Worm (Caenorhabditis elegans) whole organism, L2 larva: ENCODE results near the gene R08D7.5.
"Not testable (repeated sequence)": the region's sequence is repeated elsewhere in the genome, so short reads cannot be mapped to it uniquely, and the experiment has no call there.

Source experiments
- C34F6.9 ChIP-seq: fragments of 150-350 bp; optimal IDR thresholded peaks from 2 replicates; lab custom pipeline; 2014; ENCODE audit warnings: missing biosample characterization, missing genetic modification characterization
- F13H6.1 ChIP-seq: sonication (generic microtip); optimal IDR thresholded peaks from 2 replicates; lab custom pipeline; 2016; ENCODE audit warnings: missing genetic modification characterization, missing compliant biosample characterization
- R02D3.7 ChIP-seq: fragments of 150-350 bp; optimal IDR thresholded peaks from 2 replicates; lab custom pipeline; 2014; ENCODE audit warnings: missing biosample characterization, missing genetic modification characterization
- Y55F3AM.14 ChIP-seq: fragments of 200-800 bp; sonication (Bioruptor generic); optimal IDR thresholded peaks from 2 replicates; lab custom pipeline; 2018; ENCODE audit warnings: mild to moderate bottlenecking, missing genetic modification characterization, missing compliant biosample characterization
- alr-1 ChIP-seq: fragments of 150-350 bp; optimal IDR thresholded peaks from 2 replicates; lab custom pipeline; 2014; ENCODE audit warnings: missing biosample characterization, missing genetic modification characterization
- aly-2 ChIP-seq: fragments of 150-350 bp; optimal IDR thresholded peaks from 2 replicates; lab custom pipeline; 2014; ENCODE audit warnings: missing biosample characterization, missing genetic modification characterization
- blmp-1 ChIP-seq: sonication (generic microtip); optimal IDR thresholded peaks from 2 replicates; lab custom pipeline; 2017; ENCODE audit warnings: missing genetic modification characterization, mild to moderate bottlenecking, missing compliant biosample characterization, antibody characterized with exemption, moderate library complexity; ENCODE audit not compliant: insufficient read depth
- ceh-16 ChIP-seq: fragments of 150-350 bp; optimal IDR thresholded peaks from 2 replicates; lab custom pipeline; 2014; ENCODE audit warnings: missing biosample characterization, missing genetic modification characterization
- ceh-82 ChIP-seq: fragments of 150-350 bp; optimal IDR thresholded peaks from 2 replicates; lab custom pipeline; 2014; ENCODE audit warnings: missing biosample characterization, missing genetic modification characterization
- crh-2 ChIP-seq: sonication (generic microtip); optimal IDR thresholded peaks from 2 replicates; lab custom pipeline; 2017; ENCODE audit warnings: missing biosample characterization, missing genetic modification characterization
- egl-27 ChIP-seq: sonication (generic microtip); optimal IDR thresholded peaks from 3 replicates; lab custom pipeline; 2017; ENCODE audit warnings: missing biosample characterization, missing genetic modification reagents, missing genetic modification characterization
- elt-3 ChIP-seq: sonication (generic microtip); optimal IDR thresholded peaks from 2 replicates; lab custom pipeline; 2017; ENCODE audit warnings: missing biosample characterization, missing genetic modification characterization
- fos-1 ChIP-seq: fragments of 150-350 bp; optimal IDR thresholded peaks from 2 replicates; lab custom pipeline; 2014; ENCODE audit warnings: missing biosample characterization, missing genetic modification characterization
- gmeb-1 ChIP-seq: fragments of 150-350 bp; optimal IDR thresholded peaks from 2 replicates; lab custom pipeline; 2014; ENCODE audit warnings: missing biosample characterization, missing genetic modification characterization
- lin-11 ChIP-seq: fragments of 150-350 bp; sonication (generic microtip); optimal IDR thresholded peaks from 2 replicates; lab custom pipeline; 2014; ENCODE audit warnings: missing biosample characterization, missing genetic modification characterization, inconsistent platforms, mixed read lengths
- lin-13 ChIP-seq: fragments of 150-350 bp; optimal IDR thresholded peaks from 2 replicates; lab custom pipeline; 2014; ENCODE audit warnings: missing biosample characterization, missing genetic modification reagents, missing genetic modification characterization
- lin-39 ChIP-seq: fragments of 150-350 bp; optimal IDR thresholded peaks from 2 replicates; lab custom pipeline; 2014; ENCODE audit warnings: missing biosample characterization, missing genetic modification reagents, missing genetic modification characterization
- lsy-2 ChIP-seq, 2 experiments: fragments of 150-350 bp in 1 of 2; sonication (generic microtip) in 1 of 2; optimal IDR thresholded peaks; 2 replicates each; lab custom pipeline; 2014 to 2017; ENCODE audit warnings: missing biosample characterization in 2 of 2, missing genetic modification characterization in 2 of 2
- mdl-1 ChIP-seq, 2 experiments: fragments of 150-350 bp in 1 of 2; sonication (generic microtip) in 1 of 2; optimal IDR thresholded peaks; 2 replicates each; lab custom pipeline; 2017; ENCODE audit warnings: missing biosample characterization in 2 of 2, missing genetic modification characterization in 2 of 2
- nhr-10 ChIP-seq: sonication (generic microtip); optimal IDR thresholded peaks from 2 replicates; lab custom pipeline; 2017; ENCODE audit warnings: missing biosample characterization, missing genetic modification characterization
- nhr-11 ChIP-seq: fragments of 150-350 bp; optimal IDR thresholded peaks from 2 replicates; lab custom pipeline; 2014; ENCODE audit warnings: missing biosample characterization, missing genetic modification characterization
- nhr-12 ChIP-seq: fragments of 150-350 bp; optimal IDR thresholded peaks from 2 replicates; lab custom pipeline; 2014; ENCODE audit warnings: missing biosample characterization, missing genetic modification characterization
- nhr-129 ChIP-seq: fragments of 150-350 bp; optimal IDR thresholded peaks from 2 replicates; lab custom pipeline; 2014; ENCODE audit warnings: missing biosample characterization, missing genetic modification characterization
- nhr-21 ChIP-seq: fragments of 150-350 bp; optimal IDR thresholded peaks from 2 replicates; lab custom pipeline; 2014; ENCODE audit warnings: missing biosample characterization, missing genetic modification characterization
- nhr-23 ChIP-seq: fragments of 150-350 bp; optimal IDR thresholded peaks from 2 replicates; lab custom pipeline; 2014; ENCODE audit warnings: missing biosample characterization, missing genetic modification reagents, missing genetic modification characterization
- nhr-237 ChIP-seq: fragments of 150-350 bp; optimal IDR thresholded peaks from 2 replicates; lab custom pipeline; 2014; ENCODE audit warnings: missing biosample characterization, missing genetic modification characterization
- nhr-25 ChIP-seq: fragments of 150-350 bp; sonication (generic microtip); optimal IDR thresholded peaks from 3 replicates; lab custom pipeline; 2014; ENCODE audit warnings: missing biosample characterization, missing genetic modification characterization
- nhr-6 ChIP-seq: fragments of 150-350 bp; optimal IDR thresholded peaks from 2 replicates; lab custom pipeline; 2014; ENCODE audit warnings: missing biosample characterization, missing genetic modification characterization
- nhr-77 ChIP-seq: fragments of 150-350 bp; optimal IDR thresholded peaks from 2 replicates; lab custom pipeline; 2014; ENCODE audit warnings: missing biosample characterization, missing genetic modification characterization
- peb-1 ChIP-seq: fragments of 150-350 bp; optimal IDR thresholded peaks from 2 replicates; lab custom pipeline; 2014; ENCODE audit warnings: missing biosample characterization, missing genetic modification characterization
- sem-4 ChIP-seq: fragments of 150-350 bp; optimal IDR thresholded peaks from 2 replicates; lab custom pipeline; 2014; ENCODE audit warnings: missing biosample characterization, missing genetic modification reagents, missing genetic modification characterization
- skn-1 ChIP-seq: sonication (generic microtip); optimal IDR thresholded peaks from 2 replicates; lab custom pipeline; 2017; ENCODE audit warnings: missing biosample characterization, missing genetic modification characterization
- sma-3 ChIP-seq: sonication (generic microtip); optimal IDR thresholded peaks from 2 replicates; lab custom pipeline; 2016; ENCODE audit warnings: missing genetic modification reagents, missing genetic modification characterization, missing compliant biosample characterization
- sma-9 ChIP-seq, 2 experiments: fragments of 150-350 bp in 1 of 2; sonication (generic microtip) in 1 of 2; optimal IDR thresholded peaks; 2 replicates each; lab custom pipeline; 2014 to 2016; ENCODE audit warnings: missing genetic modification characterization in 2 of 2, mild to moderate bottlenecking in 1 of 2, missing biosample characterization in 1 of 2, missing compliant biosample characterization in 1 of 2, missing genetic modification reagents in 1 of 2, moderate library complexity in 1 of 2
- snpc-4 ChIP-seq: fragments of 150-350 bp; optimal IDR thresholded peaks from 2 replicates; lab custom pipeline; 2014; ENCODE audit warnings: missing biosample characterization, missing genetic modification characterization
- unc-55 ChIP-seq: fragments of 150-350 bp; sonication (generic microtip); optimal IDR thresholded peaks from 3 replicates; lab custom pipeline; 2014; ENCODE audit warnings: missing biosample characterization, missing genetic modification reagents, missing genetic modification characterization
- unc-62 ChIP-seq: fragments of 150-350 bp; optimal IDR thresholded peaks from 2 replicates; lab custom pipeline; 2014; ENCODE audit warnings: missing biosample characterization, missing genetic modification reagents, missing genetic modification characterization
- zag-1 ChIP-seq: fragments of 150-350 bp; optimal IDR thresholded peaks from 2 replicates; lab custom pipeline; 2014; ENCODE audit warnings: missing biosample characterization, missing genetic modification characterization
- ztf-1 ChIP-seq: fragments of 200-800 bp; sonication (Bioruptor generic); conservative IDR thresholded peaks from 2 replicates; pipeline ENCODE4 v1.3.6; 2022; ENCODE audit warnings: missing genetic modification characterization, missing compliant biosample characterization
- ztf-11 ChIP-seq: sonication (generic microtip); optimal IDR thresholded peaks from 2 replicates; lab custom pipeline; 2017; ENCODE audit warnings: missing biosample characterization, missing genetic modification characterization
- ztf-4 ChIP-seq: fragments of 150-350 bp; optimal IDR thresholded peaks from 2 replicates; lab custom pipeline; 2014; ENCODE audit warnings: missing biosample characterization, missing genetic modification characterization

R08D7.5 gene

DNA sequence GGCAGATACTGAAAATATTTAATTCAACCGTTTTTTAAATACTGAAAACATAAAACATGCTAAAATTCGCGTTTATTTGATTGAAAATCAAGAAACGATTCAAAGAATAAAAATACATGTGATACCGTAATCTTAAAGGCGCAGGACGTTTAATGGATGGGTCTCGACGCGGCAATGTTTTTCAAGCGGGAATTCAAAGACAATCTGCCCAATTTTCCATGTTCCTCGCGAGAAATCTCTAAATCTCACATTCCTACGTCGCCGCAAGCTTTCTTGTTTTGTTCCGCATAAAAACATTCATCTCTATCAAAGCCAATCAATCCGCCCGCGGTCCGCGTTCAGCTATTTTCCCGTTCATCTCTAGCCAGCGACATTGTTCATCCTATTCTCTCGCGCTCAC is 27.6 kb downstream of the R08D7.5 start:
- no peak for TF ChIP-seq sma-9 (GFP tag; optimal IDR thresholded peaks at IDR 0.05; lab: Kevin White, UChicago)
- no peak for TF ChIP-seq sma-9 (tag; optimal IDR thresholded peaks at IDR 0.05; lab: Kevin White, UChicago)
- no peak for TF ChIP-seq nhr-11
- no peak for TF ChIP-seq nhr-10 (tag; lab: Kevin White, UChicago)
- no peak for TF ChIP-seq ceh-16
- no peak for TF ChIP-seq sem-4
- no peak for TF ChIP-seq nhr-6
- TF ChIP-seq sma-3 (GFP tag; lab: Kevin White, UChicago), result no peak
- TF ChIP-seq nhr-237 (tag; lab: Kevin White, UChicago), result no peak
- no peak for TF ChIP-seq lin-11 (tag; lab: Kevin White, UChicago)
- TF ChIP-seq lin-13 (GFP tag; lab: Kevin White, UChicago), result no peak
- no peak for TF ChIP-seq nhr-12 (tag; lab: Kevin White, UChicago)

DNA sequence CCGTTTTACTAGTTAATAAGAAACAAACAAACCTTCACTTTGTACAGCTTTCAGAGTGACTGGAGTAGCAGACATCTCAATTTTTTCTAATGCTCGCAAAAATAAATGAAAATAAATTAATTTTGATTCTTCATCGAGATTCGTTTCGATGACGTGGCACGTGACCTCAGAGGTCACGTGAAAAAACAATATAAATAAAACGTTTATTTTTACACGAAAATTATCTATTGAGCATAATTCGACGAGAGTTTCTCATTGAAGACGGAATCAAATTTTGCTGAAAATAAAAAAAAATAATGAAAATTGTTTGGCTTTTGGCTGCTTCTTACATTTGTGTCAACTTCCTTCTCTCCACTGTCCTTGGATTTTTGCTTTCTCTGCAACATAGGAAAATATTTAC is 28.0 kb downstream of the R08D7.5 start, which contains the start of gene rpn-6.2:
Gene rpn-6.2 (minus strand): TSS at position 101 of the 400 bp plus-strand sequence.
- no peak for TF ChIP-seq sem-4

DNA sequence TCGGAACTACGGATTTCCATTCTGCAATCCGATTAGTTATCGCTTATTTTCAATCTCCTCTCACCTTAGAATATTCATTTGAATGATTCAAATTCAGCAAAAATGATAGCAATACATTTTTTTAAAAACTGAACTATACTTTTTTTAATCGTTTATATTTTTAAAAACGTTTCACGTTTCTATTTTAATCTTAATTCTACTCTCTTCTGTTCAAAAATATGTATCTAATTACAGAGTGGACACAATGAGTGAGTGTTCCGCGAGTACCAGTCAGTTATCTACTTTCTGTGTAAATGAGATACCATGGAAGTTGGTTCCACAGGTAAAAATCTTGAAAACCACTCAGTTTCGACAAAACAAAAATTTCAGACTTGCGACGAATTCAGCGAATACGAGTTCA is 28.6 kb downstream of the R08D7.5 start, which contains the start of the genes F59B2.15 and zif-1:
Gene F59B2.15 (minus strand): TSS at position 101 of the 400 bp plus-strand sequence.
Gene zif-1 (plus strand): TSS at position 235 of the 400 bp plus-strand sequence.
- TF ChIP-seq unc-55 (GFP tag; lab: Kevin White, UChicago) (no peak), ceh-16 (no peak), ztf-11 (tag; lab: Kevin White, UChicago) (no peak), C34F6.9 (tag; lab: Kevin White, UChicago) (no peak), nhr-21 (tag; lab: Kevin White, UChicago) (no peak), nhr-237 (tag; lab: Kevin White, UChicago) (no peak), sma-3 (GFP tag; lab: Kevin White, UChicago) (no peak), skn-1 (no peak), snpc-4 (no peak), F13H6.1 (no peak), ztf-4 (tag; lab: Kevin White, UChicago) (no peak), egl-27 (tag; lab: Kevin White, UChicago) (no peak), elt-3 (tag; lab: Kevin White, UChicago) (no peak), nhr-77 (no peak), ztf-1 (no peak), fos-1 (no peak), nhr-10 (tag; lab: Kevin White, UChicago) (no peak), crh-2 (no peak), alr-1 (tag; lab: Kevin White, UChicago) (no peak)

DNA sequence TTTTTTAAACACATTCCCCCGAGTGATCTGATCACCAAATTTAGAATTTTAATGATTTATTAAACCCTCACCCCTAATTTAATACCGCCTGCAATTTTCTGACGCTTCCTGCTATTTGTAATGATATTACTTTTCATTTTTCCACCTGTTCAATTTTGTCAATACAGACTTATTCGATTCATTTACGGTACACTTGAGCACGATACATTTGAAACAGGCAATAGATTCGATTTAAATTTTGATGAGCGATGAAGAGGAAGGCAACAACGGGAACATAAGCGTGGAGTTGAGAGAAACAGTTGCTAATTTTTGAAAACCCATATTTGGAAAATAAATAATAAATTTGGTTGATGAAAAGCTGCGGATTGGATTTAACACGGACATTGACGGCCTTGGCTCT is 30.7 kb downstream of the R08D7.5 start:
- no peak for TF ChIP-seq nhr-25 (tag; lab: Kevin White, UChicago)
- no peak for TF ChIP-seq Y55F3AM.14
- no peak for TF ChIP-seq egl-27 (tag; lab: Kevin White, UChicago)
- TF ChIP-seq gmeb-1, result no peak
- no peak for TF ChIP-seq ztf-11 (tag; lab: Kevin White, UChicago)
- TF ChIP-seq unc-62 (GFP tag; lab: Kevin White, UChicago), result no peak
- no peak for TF ChIP-seq lsy-2 (tag; optimal IDR thresholded peaks at IDR 0.05; lab: Kevin White, UChicago)
- TF ChIP-seq nhr-21 (tag; lab: Kevin White, UChicago), result no peak
- TF ChIP-seq nhr-11, result no peak
- TF ChIP-seq ztf-4 (tag; lab: Kevin White, UChicago), result no peak
- no peak for TF ChIP-seq nhr-77
- no peak for TF ChIP-seq unc-55 (GFP tag; lab: Kevin White, UChicago)
- TF ChIP-seq, all 48 proteins: peak for 0

DNA sequence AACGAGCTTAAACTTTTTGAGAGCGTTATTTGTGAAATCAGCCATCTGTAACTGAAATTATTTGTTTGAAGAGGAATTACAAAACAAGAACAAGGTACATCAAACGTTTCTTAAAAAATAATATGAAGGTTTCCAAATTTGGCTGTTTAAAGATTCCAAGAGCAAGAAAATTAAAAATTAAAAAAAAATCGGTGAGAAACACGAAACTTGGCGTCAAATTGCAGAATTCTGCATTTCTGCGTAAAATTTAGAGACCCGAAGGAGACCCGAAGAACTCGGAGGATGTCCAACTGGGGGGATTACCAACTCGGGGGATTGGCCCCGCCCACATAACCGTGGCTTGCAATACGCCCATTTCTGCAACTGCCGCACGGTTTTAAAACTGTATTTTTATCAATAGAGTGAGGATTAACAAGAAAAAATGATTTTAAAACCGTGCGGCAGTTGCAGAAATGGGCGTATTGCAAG is 32.0 kb downstream of the R08D7.5 start, which contains the start of gene rab-6.1:
Gene rab-6.1 (minus strand): TSS at position 51 of the 468 bp plus-strand sequence.
- TF ChIP-seq zag-1, nhr-6, lin-39: not testable (repeated sequence)

DNA sequence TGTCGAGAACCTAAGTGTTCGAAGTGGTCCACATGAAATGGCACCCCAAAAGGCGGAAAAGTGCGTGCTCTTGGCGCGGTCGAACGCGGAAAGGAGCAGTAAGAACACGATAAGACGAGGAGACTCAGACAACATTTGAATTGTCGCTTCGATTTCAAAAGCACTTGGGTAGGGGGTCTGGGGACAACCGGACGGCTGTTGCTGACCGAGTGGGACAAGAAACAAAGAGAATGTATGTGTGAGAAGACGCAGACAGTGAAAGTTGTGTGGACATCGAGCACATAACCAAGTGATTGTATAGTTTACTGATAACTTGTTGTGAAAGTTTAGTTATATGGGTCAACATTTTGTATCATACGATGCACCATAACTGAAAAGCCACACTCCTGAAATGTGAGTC is 33.3 kb downstream of the R08D7.5 start:
- TF ChIP-seq nhr-23 (tag; lab: Kevin White, UChicago), result no peak
- peak; percentile 36 for TF ChIP-seq F13H6.1
- TF ChIP-seq mdl-1 (tag; optimal IDR thresholded peaks at IDR 0.05; lab: Kevin White, UChicago), result no peak
- no peak for TF ChIP-seq lin-13 (GFP tag; lab: Kevin White, UChicago)
- TF ChIP-seq nhr-6, result no peak
- TF ChIP-seq lin-11 (tag; lab: Kevin White, UChicago), result no peak
- TF ChIP-seq skn-1, result no peak
- no peak for TF ChIP-seq nhr-12 (tag; lab: Kevin White, UChicago)
- no peak for TF ChIP-seq snpc-4
- TF ChIP-seq blmp-1 (tag; lab: Kevin White, UChicago), result no peak
- no peak for TF ChIP-seq nhr-10 (tag; lab: Kevin White, UChicago)
- TF ChIP-seq ceh-16, result no peak
- no peak for TF ChIP-seq aly-2 (tag; lab: Kevin White, UChicago)
- TF ChIP-seq ztf-11 (tag; lab: Kevin White, UChicago), result no peak
- no peak for TF ChIP-seq R02D3.7 (tag; lab: Kevin White, UChicago)
- no peak for TF ChIP-seq peb-1 (tag; lab: Kevin White, UChicago)
- peak; percentile 50 for TF ChIP-seq nhr-129 (tag; lab: Kevin White, UChicago)
- TF ChIP-seq sma-3 (GFP tag; lab: Kevin White, UChicago), result no peak
- no peak for TF ChIP-seq nhr-77
- TF ChIP-seq ceh-82 (tag; lab: Kevin White, UChicago), result no peak
- no peak for TF ChIP-seq lsy-2 (tag; optimal IDR thresholded peaks at IDR 0.05; lab: Kevin White, UChicago)
- TF ChIP-seq unc-55 (GFP tag; lab: Kevin White, UChicago), result no peak
- peak; percentile 55 for TF ChIP-seq sma-9 (GFP tag; optimal IDR thresholded peaks at IDR 0.05; lab: Kevin White, UChicago)
- TF ChIP-seq sma-9 (tag; optimal IDR thresholded peaks at IDR 0.05; lab: Kevin White, UChicago), result no peak
